Worm (Caenorhabditis elegans): ENCODE results near the gene srh-308.

The srh-308 gene

DNA sequence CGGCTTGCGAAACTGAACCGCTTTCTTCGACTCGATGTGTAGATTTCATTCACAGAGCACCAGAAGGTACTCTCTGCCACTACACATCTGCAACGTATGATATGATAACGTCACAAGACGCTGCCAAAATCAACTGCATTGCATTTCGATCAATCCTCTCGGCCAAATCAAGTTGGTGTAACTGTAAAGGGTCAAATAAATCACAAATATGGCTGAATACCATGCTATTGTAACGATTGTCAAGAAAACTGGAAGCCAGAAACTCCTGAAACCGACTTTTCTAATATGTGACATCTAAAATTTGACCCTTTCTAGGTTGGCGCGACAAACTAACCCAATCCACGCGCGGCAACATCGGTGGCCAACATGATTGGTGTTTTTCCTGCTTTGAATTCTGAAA lies 7.4 kb downstream of the srh-308 start:
- TF ChIP-seq zip-2 (tag; optimal IDR thresholded peaks at IDR 0.05), result no peak
- TF ChIP-seq dve-1 (tag; optimal IDR thresholded peaks at IDR 0.05; ENCODE audit: insufficient read depth), result no peak
- TF ChIP-seq jun-1 (tag; optimal IDR thresholded peaks at IDR 0.05), result no peak
- TF ChIP-seq aly-2 (tag; optimal IDR thresholded peaks at IDR 0.05), result no peak
- TF ChIP-seq zag-1 (tag; optimal IDR thresholded peaks at IDR 0.05), result no peak
- no peak for TF ChIP-seq lir-3 (tag; optimal IDR thresholded peaks at IDR 0.05)
- no peak for TF ChIP-seq set-16 (GFP tag; IDR thresholded peaks at IDR 0.05)
- TF ChIP-seq nhr-48 (tag; optimal IDR thresholded peaks at IDR 0.05), result no peak
- no peak for TF ChIP-seq ceh-62 (tag; optimal IDR thresholded peaks at IDR 0.05)
- TF ChIP-seq ceh-32 (tag; optimal IDR thresholded peaks at IDR 0.05; ENCODE audit: poor library complexity), result no peak
- no peak for TF ChIP-seq dmd-9 (GFP tag; IDR thresholded peaks at IDR 0.05)
- no peak for TF ChIP-seq lin-13 (GFP tag; optimal IDR thresholded peaks at IDR 0.05)
- no peak for TF ChIP-seq ztf-7 (tag; optimal IDR thresholded peaks at IDR 0.05)
- TF ChIP-seq dmd-8 (GFP tag; IDR thresholded peaks at IDR 0.05), result no peak
- no peak for TF ChIP-seq nhr-25 (tag; optimal IDR thresholded peaks at IDR 0.05; ENCODE audit: borderline replicate concordance, insufficient read depth)
- no peak for TF ChIP-seq Y48G9A.11 (GFP tag; IDR thresholded peaks at IDR 0.05)
- TF ChIP-seq lin-39 (tag; optimal IDR thresholded peaks at IDR 0.05), result no peak
- no peak for TF ChIP-seq zfp-3 (GFP tag; conservative IDR thresholded peaks at IDR 0.05)
- TF ChIP-seq fkh-10 (GFP tag; optimal IDR thresholded peaks at IDR 0.05), result no peak

DNA sequence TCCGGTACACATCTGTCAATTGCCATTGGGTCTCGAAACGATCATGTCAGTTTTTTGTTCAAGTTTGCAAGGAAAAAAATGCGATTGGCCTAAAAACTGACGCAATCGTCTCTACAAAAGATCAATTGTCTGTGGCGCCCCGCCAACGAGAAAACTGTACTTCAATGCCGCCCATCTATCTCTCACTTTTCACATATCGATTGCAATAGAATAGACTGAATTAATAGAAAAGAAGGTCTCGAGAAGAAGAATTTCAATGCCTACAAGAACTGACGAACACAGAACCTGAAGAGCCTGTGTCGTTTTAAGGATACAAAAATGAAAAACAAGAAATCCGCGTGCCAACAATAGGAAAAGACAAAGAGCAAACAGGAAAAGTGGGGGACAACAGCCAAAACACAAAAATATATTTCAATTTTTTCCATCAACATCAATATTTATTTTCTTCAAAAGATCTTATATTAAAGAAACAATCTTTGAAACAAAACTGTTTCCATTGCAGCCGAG lies 9.0 kb downstream of the srh-308 start:
- TF ChIP-seq F49E8.2 (tag; optimal IDR thresholded peaks at IDR 0.05; ENCODE audit: borderline replicate concordance) (peak; percentile 14), daf-8 (GFP tag; IDR thresholded peaks at IDR 0.05) (no peak), hlh-30 (tag; optimal IDR thresholded peaks at IDR 0.05; ENCODE audit: insufficient read depth) (peak; percentile 25), dmd-6 (GFP tag; IDR thresholded peaks at IDR 0.05) (peak; percentile 62; the same call in 1 of the 2 replicates), fos-1 (tag; optimal IDR thresholded peaks at IDR 0.05) (no peak), nhr-6 (tag; optimal IDR thresholded peaks at IDR 0.05) (peak; percentile 69), F44E2.7 (GFP tag; IDR thresholded peaks at IDR 0.05) (no peak), aly-2 (tag; optimal IDR thresholded peaks at IDR 0.05) (no peak), zfp-2 (tag; optimal IDR thresholded peaks at IDR 0.05) (no peak), pqm-1 (tag; optimal IDR thresholded peaks at IDR 0.05) (peak; percentile 26), arid-1 (GFP tag; conservative IDR thresholded peaks at IDR 0.05) (0 out of 2 replicates have a peak, but pooled peaks have one; percentile 5), unc-130 (GFP tag; optimal IDR thresholded peaks at IDR 0.05) (peak; percentile 20), gei-8 (GFP tag; optimal IDR thresholded peaks at IDR 0.05) (no peak), lsy-2 (tag; optimal IDR thresholded peaks at IDR 0.05) (peak in 1 of 2 experiments; percentile 76), nhr-48 (tag; optimal IDR thresholded peaks at IDR 0.05) (peak; percentile 4), hmg-1.1 (GFP tag; IDR thresholded peaks at IDR 0.05) (no peak), ceh-20 (GFP tag; IDR thresholded peaks at IDR 0.05) (0 out of 2 replicates have a peak, but pooled peaks have one; percentile 24), egl-43 (GFP tag; IDR thresholded peaks at IDR 0.05) (no peak), spr-3 (GFP tag; optimal IDR thresholded peaks at IDR 0.05) (peak; percentile 14), dmd-8 (GFP tag; IDR thresholded peaks at IDR 0.05) (no peak), zfp-3 (GFP tag; conservative IDR thresholded peaks at IDR 0.05) (peak; percentile 72), aha-1 (tag) (peak; percentile 98), nhr-10 (tag; optimal IDR thresholded peaks at IDR 0.05) (no peak), ceh-44 (GFP tag; IDR thresholded peaks at IDR 0.05) (no peak), snpc-1.2 (GFP tag; IDR thresholded peaks at IDR 0.05) (no peak), F37D6.2 (tag; optimal IDR thresholded peaks at IDR 0.05) (no peak), zag-1 (tag; optimal IDR thresholded peaks at IDR 0.05) (no peak), R02D3.7 (tag; optimal IDR thresholded peaks at IDR 0.05) (no peak), nhr-111 (GFP tag; optimal IDR thresholded peaks at IDR 0.05) (no peak), vab-7 (GFP tag; IDR thresholded peaks at IDR 0.05) (no peak), daf-19 (GFP tag; conservative IDR thresholded peaks at IDR 0.05) (peak; percentile 58; the same call in 1 of the 2 replicates), lin-39 (tag; optimal IDR thresholded peaks at IDR 0.05) (no peak), mdt-29 (GFP tag; IDR thresholded peaks at IDR 0.05) (no peak), ctbp-1 (GFP tag; IDR thresholded peaks at IDR 0.05) (0 out of 2 replicates have a peak, but pooled peaks have one; percentile 13), ama-1 (optimal IDR thresholded peaks at IDR 0.05) (peak; percentile 90), lin-38 (GFP tag; IDR thresholded peaks at IDR 0.05) (peak; percentile 47), nhr-102 (tag; optimal IDR thresholded peaks at IDR 0.05) (peak; percentile 62)

Measured in whole organism, L4 larva.